Fruit fly (Drosophila melanogaster) whole organism, embryonic: ENCODE measurements around the gene CG34238.

ENCODE experiments used
- Asciz ChIP-seq: fragments of 200-800 bp; sonication (Bioruptor generic); optimal IDR thresholded peaks from 2 replicates; lab custom pipeline; 2017; ENCODE audit warnings: missing biosample characterization, mild to moderate bottlenecking, missing genetic modification characterization, missing genetic modification reagents
- Bgb ChIP-seq: fragments of 200-800 bp; sonication (Bioruptor generic); IDR thresholded peaks from 2 replicates; pipeline ENCODE4 v1.3.6; 2022; ENCODE audit warnings: missing biosample characterization, missing genetic modification characterization; ENCODE audit not compliant: partially characterized antibody
- CG10267 ChIP-seq: fragments of 200-800 bp; sonication (Bioruptor generic); optimal IDR thresholded peaks from 2 replicates; lab custom pipeline; 2018; ENCODE audit warnings: missing biosample characterization, mild to moderate bottlenecking, missing genetic modification characterization, moderate library complexity
- CG10431 ChIP-seq: fragments of 200-800 bp; sonication (Bioruptor generic); optimal IDR thresholded peaks from 3 replicates; lab custom pipeline; 2018; ENCODE audit warnings: missing biosample characterization, mild to moderate bottlenecking, missing genetic modification characterization
- CG10462 ChIP-seq: fragments of 200-800 bp; sonication (Bioruptor generic); optimal IDR thresholded peaks from 2 replicates; lab custom pipeline; 2016; ENCODE audit warnings: missing biosample characterization, missing genetic modification characterization
- CG12219 ChIP-seq: fragments of 200-800 bp; sonication (Bioruptor generic); optimal IDR thresholded peaks from 3 replicates; lab custom pipeline; 2018; ENCODE audit warnings: missing biosample characterization, mild to moderate bottlenecking, missing genetic modification characterization
- CG1233 ChIP-seq: fragments of 200-800 bp; sonication (Bioruptor generic); optimal IDR thresholded peaks from 4 replicates; lab custom pipeline; 2018; ENCODE audit warnings: missing biosample characterization, mild to moderate bottlenecking, missing genetic modification characterization
- CG13296 ChIP-seq: fragments of 200-800 bp; sonication (Bioruptor generic); optimal IDR thresholded peaks from 3 replicates; lab custom pipeline; 2018; ENCODE audit warnings: missing biosample characterization, mild to moderate bottlenecking, missing genetic modification characterization
- CG1603 ChIP-seq: fragments of 200-800 bp; sonication (Bioruptor generic); optimal IDR thresholded peaks from 2 replicates; lab custom pipeline; 2019; ENCODE audit warnings: missing biosample characterization, mild to moderate bottlenecking, missing genetic modification characterization, moderate library complexity
- CG17328 ChIP-seq: fragments of 200-800 bp; sonication (Bioruptor generic); IDR thresholded peaks from 2 replicates; pipeline ENCODE4 v1.3.6; 2022; ENCODE audit warnings: missing biosample characterization, missing genetic modification characterization
- CG32767 ChIP-seq: fragments of 200-800 bp; sonication (Bioruptor generic); IDR thresholded peaks from 2 replicates; pipeline ENCODE4 v1.3.6; 2022; ENCODE audit warnings: missing biosample characterization, missing genetic modification characterization
- CG4424 ChIP-seq: fragments of 200-800 bp; sonication (Bioruptor generic); optimal IDR thresholded peaks from 3 replicates; lab custom pipeline; 2016; ENCODE audit warnings: missing biosample characterization, missing genetic modification characterization
- CG5180 ChIP-seq: fragments of 200-800 bp; sonication (Bioruptor generic); optimal IDR thresholded peaks from 3 replicates; lab custom pipeline; 2017; ENCODE audit warnings: missing biosample characterization, missing genetic modification characterization, mild to moderate bottlenecking, moderate library complexity, missing genetic modification reagents
- CG6272 ChIP-seq: fragments of 200-800 bp; sonication (Bioruptor generic); IDR thresholded peaks from 2 replicates; pipeline ENCODE4 v1.3.6; 2022; ENCODE audit warnings: missing biosample characterization, missing genetic modification characterization
- CG7372 ChIP-seq: fragments of 200-800 bp; sonication (Bioruptor generic); IDR thresholded peaks from 2 replicates; pipeline ENCODE4 v1.3.6; 2022; ENCODE audit warnings: missing biosample characterization, missing genetic modification characterization
- CG8765 ChIP-seq: fragments of 200-800 bp; sonication (Bioruptor generic); IDR thresholded peaks from 2 replicates; pipeline ENCODE4 v1.3.6; 2022; ENCODE audit warnings: missing biosample characterization, missing genetic modification characterization
- E2f1 ChIP-seq: fragments of 200-800 bp; sonication (Bioruptor generic); IDR thresholded peaks from 2 replicates; pipeline ENCODE4 v1.3.6; 2022; ENCODE audit warnings: missing biosample characterization, missing genetic modification characterization
- Fer2 ChIP-seq: fragments of 200-800 bp; sonication (Bioruptor generic); optimal IDR thresholded peaks from 2 replicates; lab custom pipeline; 2018; ENCODE audit warnings: missing biosample characterization, mild to moderate bottlenecking, missing genetic modification characterization, moderate library complexity
- Gug ChIP-seq: fragments of 200-800 bp; sonication (Bioruptor generic); IDR thresholded peaks from 4 replicates; pipeline ENCODE4 v1.3.6; 2022; ENCODE audit warnings: missing biosample characterization, missing genetic modification characterization
- H15 ChIP-seq: fragments of 200-800 bp; sonication (Bioruptor generic); IDR thresholded peaks from 3 replicates; pipeline ENCODE4 v1.3.6; 2022; ENCODE audit warnings: missing biosample characterization, missing genetic modification characterization
- Hr78 ChIP-seq, 2 experiments: fragments of 200-800 bp in 1 of 2; fragments of >200 bp in 1 of 2; sonication (Bioruptor generic) in 1 of 2; optimal IDR thresholded peaks; 2 replicates each; lab custom pipeline; 2017 to 2019; ENCODE audit warnings: missing biosample characterization in 2 of 2, missing genetic modification characterization in 2 of 2, mild to moderate bottlenecking in 1 of 2, moderate library complexity in 1 of 2
- Hsf ChIP-seq: fragments of 200-800 bp; sonication (Bioruptor generic); optimal IDR thresholded peaks from 3 replicates; lab custom pipeline; 2016; ENCODE audit warnings: missing biosample characterization, missing genetic modification characterization
- MESR4 ChIP-seq: fragments of 200-800 bp; sonication (Bioruptor generic); optimal IDR thresholded peaks from 2 replicates; lab custom pipeline; 2018; ENCODE audit warnings: missing biosample characterization, mild to moderate bottlenecking, missing genetic modification characterization, moderate library complexity
- Myb ChIP-seq: fragments of 200-800 bp; sonication (Bioruptor generic); optimal IDR thresholded peaks from 2 replicates; lab custom pipeline; 2016; ENCODE audit warnings: missing biosample characterization, missing genetic modification characterization
- NC2β ChIP-seq: fragments of 200-800 bp; sonication (Bioruptor generic); optimal IDR thresholded peaks from 2 replicates; lab custom pipeline; 2016; ENCODE audit warnings: missing biosample characterization, missing genetic modification characterization
- Opbp ChIP-seq: fragments of 200-800 bp; sonication (Bioruptor generic); IDR thresholded peaks from 3 replicates; pipeline ENCODE4 v1.3.6; 2022; ENCODE audit warnings: missing biosample characterization, missing genetic modification characterization; ENCODE audit not compliant: partially characterized antibody
- Optix ChIP-seq: fragments of 200-800 bp; sonication (Bioruptor generic); IDR thresholded peaks from 3 replicates; pipeline ENCODE4 v1.3.6; 2022; ENCODE audit warnings: missing biosample characterization, missing genetic modification characterization
- Scr ChIP-seq: fragments of 200-800 bp; sonication (Bioruptor generic); IDR thresholded peaks from 2 replicates; pipeline ENCODE4 v1.3.6; 2022; ENCODE audit warnings: missing biosample characterization, missing genetic modification characterization; ENCODE audit not compliant: partially characterized antibody
- Sin3A ChIP-seq: fragments of >200 bp; optimal IDR thresholded peaks from 2 replicates; lab custom pipeline; 2018
- Sry-β ChIP-seq: fragments of 200-800 bp; sonication (Bioruptor generic); optimal IDR thresholded peaks from 2 replicates; lab custom pipeline; 2018; ENCODE audit warnings: missing biosample characterization, mild to moderate bottlenecking, missing genetic modification characterization, moderate library complexity
- ato ChIP-seq: fragments of 200-800 bp; sonication (Bioruptor generic); IDR thresholded peaks from 2 replicates; pipeline ENCODE4 v1.3.6; 2022; ENCODE audit warnings: missing biosample characterization, missing genetic modification characterization; ENCODE audit not compliant: partially characterized antibody
- bab2 ChIP-seq: fragments of 200-800 bp; sonication (Bioruptor generic); optimal IDR thresholded peaks from 2 replicates; lab custom pipeline; 2016; ENCODE audit warnings: missing biosample characterization, missing genetic modification characterization
- cad ChIP-seq: fragments of >200 bp; optimal IDR thresholded peaks from 2 replicates; lab custom pipeline; 2017; ENCODE audit warnings: missing biosample characterization, missing genetic modification characterization
- corto ChIP-seq: fragments of 200-800 bp; sonication (Bioruptor generic); optimal IDR thresholded peaks from 2 replicates; lab custom pipeline; 2016; ENCODE audit warnings: missing biosample characterization, mild to moderate bottlenecking, missing genetic modification characterization, moderate library complexity
- en ChIP-seq: fragments of 200-800 bp; sonication (Bioruptor generic); optimal IDR thresholded peaks from 2 replicates; lab custom pipeline; 2016; ENCODE audit warnings: missing biosample characterization, missing genetic modification characterization
- gce ChIP-seq: fragments of 200-800 bp; sonication (Bioruptor generic); IDR thresholded peaks from 3 replicates; pipeline ENCODE4 v1.3.6; 2022; ENCODE audit warnings: missing biosample characterization, missing genetic modification characterization
- grau ChIP-seq: fragments of 200-800 bp; optimal IDR thresholded peaks from 3 replicates; lab custom pipeline; 2019; ENCODE audit warnings: missing biosample characterization, mild to moderate bottlenecking, missing genetic modification characterization, moderate library complexity
- gro ChIP-seq: fragments of 200-800 bp; sonication (Bioruptor generic); optimal IDR thresholded peaks from 2 replicates; lab custom pipeline; 2016; ENCODE audit warnings: missing biosample characterization, missing genetic modification characterization
- ham ChIP-seq: fragments of 200-800 bp; sonication (Bioruptor generic); IDR thresholded peaks from 2 replicates; pipeline ENCODE4 v1.3.6; 2022; ENCODE audit warnings: missing biosample characterization, missing genetic modification characterization
- insv ChIP-seq, 2 experiments: fragments of 200-800 bp; sonication (Bioruptor generic); optimal IDR thresholded peaks; 3 replicates each; lab custom pipeline; 2016 to 2018; ENCODE audit warnings: missing biosample characterization in 2 of 2, missing genetic modification characterization in 2 of 2
- inv ChIP-seq: fragments of 200-800 bp; sonication (Bioruptor generic); IDR thresholded peaks from 2 replicates; pipeline ENCODE4 v1.3.6; 2022; ENCODE audit warnings: missing biosample characterization, missing genetic modification characterization; ENCODE audit not compliant: partially characterized antibody
- lilli ChIP-seq: fragments of 200-800 bp; sonication (Bioruptor generic); optimal IDR thresholded peaks from 3 replicates; lab custom pipeline; 2016; ENCODE audit warnings: missing biosample characterization, missing genetic modification characterization
- mam ChIP-seq: fragments of 200-800 bp; sonication (Bioruptor generic); optimal IDR thresholded peaks from 3 replicates; lab custom pipeline; 2016; ENCODE audit warnings: missing biosample characterization, missing genetic modification characterization
- peb ChIP-seq: fragments of 200-800 bp; sonication (Bioruptor generic); IDR thresholded peaks from 2 replicates; pipeline ENCODE4 v1.3.6; 2022; ENCODE audit warnings: missing biosample characterization, missing genetic modification characterization
- phol ChIP-seq: fragments of 200-800 bp; sonication (Bioruptor generic); optimal IDR thresholded peaks from 3 replicates; lab custom pipeline; 2018; ENCODE audit warnings: missing biosample characterization, mild to moderate bottlenecking, missing genetic modification characterization, moderate library complexity
- ranshi ChIP-seq: fragments of 200-800 bp; sonication (Bioruptor generic); IDR thresholded peaks from 2 replicates; pipeline ENCODE4 v1.3.6; 2022; ENCODE audit warnings: missing biosample characterization, missing genetic modification characterization
- row ChIP-seq: fragments of 200-800 bp; sonication (Bioruptor generic); IDR thresholded peaks from 3 replicates; pipeline ENCODE4 v1.3.6; 2022; ENCODE audit warnings: missing biosample characterization, missing genetic modification characterization
- sr ChIP-seq: fragments of 200-800 bp; sonication (Bioruptor generic); IDR thresholded peaks from 3 replicates; pipeline ENCODE4 v1.3.6; 2022; ENCODE audit warnings: missing biosample characterization, missing genetic modification characterization
- zfh2 ChIP-seq: fragments of 200-800 bp; sonication (Bioruptor generic); optimal IDR thresholded peaks from 2 replicates; lab custom pipeline; 2016; ENCODE audit warnings: missing biosample characterization, missing genetic modification characterization

The CG34238 gene

DNA sequence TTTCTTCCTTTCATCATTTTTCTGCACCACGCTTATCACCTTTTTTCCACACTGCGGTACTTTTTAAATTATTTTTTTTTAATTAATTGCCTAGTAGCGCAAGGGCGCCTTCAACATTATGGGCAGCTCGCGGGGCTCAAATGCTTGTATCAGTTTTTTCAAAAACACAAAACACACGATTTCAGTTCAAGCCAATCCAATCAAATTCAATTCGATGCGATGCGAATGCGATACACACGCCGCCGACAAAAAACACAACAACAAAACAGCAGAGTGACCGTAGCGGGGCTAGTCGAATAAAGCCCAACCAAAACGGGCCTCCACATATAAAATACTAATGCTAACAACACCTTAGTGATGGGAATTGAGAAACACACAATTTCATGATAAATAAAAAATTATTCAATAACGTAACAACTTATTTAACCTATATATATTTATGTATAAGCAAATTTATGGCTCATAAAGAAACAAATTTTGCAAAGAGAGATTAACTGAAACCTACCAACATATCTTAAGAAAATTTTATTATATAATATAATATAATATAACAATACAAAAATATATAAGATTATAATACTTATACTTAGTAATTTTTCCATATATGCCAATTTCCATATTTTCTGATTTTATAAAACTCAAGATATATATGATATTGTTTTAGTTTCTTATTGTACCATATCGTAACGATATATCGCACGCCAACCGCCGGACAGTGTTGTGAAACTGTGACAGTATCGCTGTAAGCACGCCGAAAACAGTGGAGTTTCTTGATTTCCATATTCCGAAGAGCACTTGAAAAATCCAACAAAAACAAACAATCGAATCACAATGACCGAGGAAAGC, 34.7 kb downstream of the CG34238 start, which contains the start of the genes CG32066 and CG8003 (continued):
- TF ChIP-seq Optix (GFP tag; lab: Robert Waterston, UW) (peak; percentile 29; the same call in 1 of the 3 replicates), Sry-β (GFP tag; lab: Kevin White, UChicago) (no peak), Hr78 (GFP tag; optimal IDR thresholded peaks at IDR 0.05; lab: Kevin White, UChicago) (no peak), CG7372 (no peak), CG1233 (GFP tag; lab: Kevin White, UChicago) (no peak), gro (GFP tag; lab: Kevin White, UChicago) (peak; percentile 57), gce (no peak), CG32767 (GFP tag; lab: Robert Waterston, UW) (peak; percentile 18; the same call in 1 of the 2 replicates), zfh2 (GFP tag; lab: Kevin White, UChicago) (peak; percentile 27), row (GFP tag; lab: Robert Waterston, UW) (peak; percentile 82), Fer2 (tag; lab: Kevin White, UChicago) (no peak), CG13296 (GFP tag; lab: Kevin White, UChicago) (peak; percentile 34), Sin3A (lab: Kevin White, UChicago) (no peak), ham (no peak), Scr (GFP tag; lab: Robert Waterston, UW) (peak; percentile 91), CG10462 (GFP tag; lab: Kevin White, UChicago) (no peak), insv (GFP tag; optimal IDR thresholded peaks at IDR 0.05; lab: Kevin White, UChicago) (no peak), grau (tag; lab: Kevin White, UChicago) (peak; percentile 60), CG17328 (GFP tag; lab: Robert Waterston, UW) (0 out of 2 replicates have a peak, but pooled peaks have one; percentile 17), peb (no peak), Asciz (GFP tag; lab: Kevin White, UChicago) (peak; percentile 9), Gug (GFP tag; lab: Robert Waterston, UW) (peak; percentile 67; the same call in 2 of the 4 replicates), mam (GFP tag; lab: Kevin White, UChicago) (peak; percentile 3), E2f1 (GFP tag; lab: Robert Waterston, UW) (no peak), MESR4 (peak; percentile 64), CG8765 (GFP tag; lab: Robert Waterston, UW) (no peak), sr (GFP tag; lab: Robert Waterston, UW) (no peak), NC2β (GFP tag; lab: Kevin White, UChicago) (no peak), phol (tag; lab: Kevin White, UChicago) (peak; percentile 25), lilli (GFP tag; lab: Kevin White, UChicago) (no peak), CG10267 (tag; lab: Kevin White, UChicago) (peak; percentile 87), Opbp (GFP tag; lab: Robert Waterston, UW) (peak; percentile 97), bab2 (GFP tag; lab: Kevin White, UChicago) (no peak), CG10431 (no peak), Bgb (GFP tag; lab: Robert Waterston, UW) (peak; percentile 91), H15 (GFP tag; lab: Robert Waterston, UW) (no peak), corto (GFP tag; lab: Kevin White, UChicago) (no peak), CG5180 (GFP tag; lab: Kevin White, UChicago) (peak; percentile 43), CG12219 (GFP tag; lab: Kevin White, UChicago) (no peak), ato (GFP tag; lab: Robert Waterston, UW) (peak; percentile 80), CG6272 (GFP tag; lab: Robert Waterston, UW) (no peak; the same call in 1 of the 2 replicates), Hsf (GFP tag; lab: Kevin White, UChicago) (no peak), en (no peak), CG4424 (GFP tag; lab: Kevin White, UChicago) (no peak), Myb (no peak), cad (no peak), inv (GFP tag; lab: Robert Waterston, UW) (peak; percentile 96), CG1603 (peak; percentile 46), ranshi (GFP tag; lab: Robert Waterston, UW) (peak; percentile 38; the same call in 1 of the 2 replicates)
